Worm (Caenorhabditis elegans) whole organism, L4 larva: ENCODE measurements around the gene C17B7.14.
"Not testable (repeated sequence)": the region's sequence is repeated elsewhere in the genome, so short reads cannot be mapped to it uniquely, and the experiment has no call there.

Experiments used
- aha-1 ChIP-seq: fragments of 150-350 bp; peaks from one replicate; lab custom pipeline; 2014; ENCODE audit warnings: missing biosample characterization, missing genetic modification characterization
- aly-2 ChIP-seq: sonication (generic microtip); optimal IDR thresholded peaks from 2 replicates; lab custom pipeline; 2018; ENCODE audit warnings: missing biosample characterization, missing genetic modification characterization
- ama-1 ChIP-seq: fragments of 150-350 bp; optimal IDR thresholded peaks from 2 replicates; lab custom pipeline; 2014; ENCODE audit warnings: inconsistent platforms, mixed read lengths
- nhr-10 ChIP-seq: fragments of 150-350 bp; optimal IDR thresholded peaks from 2 replicates; lab custom pipeline; 2014; ENCODE audit warnings: missing biosample characterization, missing genetic modification characterization
- nhr-28 ChIP-seq: fragments of 150-350 bp; optimal IDR thresholded peaks from 2 replicates; lab custom pipeline; 2014; ENCODE audit warnings: missing biosample characterization, missing genetic modification characterization
- sdz-12 ChIP-seq: fragments of 200-800 bp; sonication (Bioruptor generic); optimal IDR thresholded peaks from 2 replicates; lab custom pipeline; 2018; ENCODE audit warnings: mild to moderate bottlenecking, missing genetic modification characterization, missing compliant biosample characterization
- skn-1 ChIP-seq: fragments of 150-350 bp; optimal IDR thresholded peaks from 2 replicates; lab custom pipeline; 2014; ENCODE audit warnings: missing biosample characterization, missing genetic modification characterization
- snpc-4 ChIP-seq: fragments of 150-350 bp; optimal IDR thresholded peaks from 2 replicates; lab custom pipeline; 2014; ENCODE audit warnings: missing biosample characterization, missing genetic modification characterization
- zag-1 ChIP-seq: fragments of 150-350 bp; optimal IDR thresholded peaks from 2 replicates; lab custom pipeline; 2014; ENCODE audit warnings: missing biosample characterization, missing genetic modification characterization

ce11 chrV:3367773-3368172, 47.4 kb upstream of the C17B7.14 start, which contains the start of gene C04E12.2:
- TF ChIP-seq aly-2 (tag; lab: Kevin White, UChicago); zag-1 (tag; lab: Kevin White, UChicago); sdz-12 (GFP tag; lab: Kevin White, UChicago); nhr-28 (tag; lab: Kevin White, UChicago); aha-1 (tag; lab: Kevin White, UChicago); ama-1; snpc-4; nhr-10 (tag; lab: Kevin White, UChicago); skn-1 (tag; lab: Kevin White, UChicago): not testable (repeated sequence)
